Worm (Caenorhabditis elegans) whole organism, L4/young adult: Measurements from ENCODE around the gene F16B3.2.

Experiments
- W03F9.2 ChIP-seq: fragments of 150-350 bp; optimal IDR thresholded peaks from 2 replicates; lab custom pipeline; 2014; ENCODE audit warnings: missing biosample characterization, missing genetic modification characterization
- dao-5 ChIP-seq: sonication (generic microtip); optimal IDR thresholded peaks from 2 replicates; lab custom pipeline; 2016; ENCODE audit warnings: missing genotype, missing genetic modification characterization, moderate library complexity, missing compliant biosample characterization
- him-1 ChIP-seq: sonication (generic microtip); optimal IDR thresholded peaks from 2 replicates; lab custom pipeline; 2016; ENCODE audit warnings: missing genotype, missing genetic modification reagents, missing genetic modification characterization, missing compliant biosample characterization

Gene F16B3.2

DNA sequence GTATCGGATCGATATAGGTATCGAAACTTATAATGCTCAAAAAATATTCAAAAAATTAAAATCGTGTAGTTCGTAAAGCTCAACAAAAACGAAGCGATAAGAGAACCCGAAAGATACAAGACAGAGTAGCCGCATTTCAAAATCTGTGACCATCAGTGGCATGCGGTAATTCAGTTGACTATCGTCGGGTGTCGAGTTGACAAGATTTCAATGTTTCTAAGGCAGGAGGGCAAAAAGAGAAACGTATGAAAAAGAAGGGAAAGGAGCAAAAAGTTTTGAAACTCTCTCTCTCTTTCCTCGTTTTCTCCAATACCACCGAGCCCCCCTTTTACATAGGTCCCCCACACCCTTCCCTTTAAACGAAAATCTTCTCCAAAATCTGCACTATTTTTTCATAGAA lies 6.9 kb downstream of the F16B3.2 start:
- TF ChIP-seq him-1 (tag; lab: Kevin White, UChicago) (no peak), W03F9.2 (tag; lab: Kevin White, UChicago) (no peak), dao-5 (no peak)

DNA sequence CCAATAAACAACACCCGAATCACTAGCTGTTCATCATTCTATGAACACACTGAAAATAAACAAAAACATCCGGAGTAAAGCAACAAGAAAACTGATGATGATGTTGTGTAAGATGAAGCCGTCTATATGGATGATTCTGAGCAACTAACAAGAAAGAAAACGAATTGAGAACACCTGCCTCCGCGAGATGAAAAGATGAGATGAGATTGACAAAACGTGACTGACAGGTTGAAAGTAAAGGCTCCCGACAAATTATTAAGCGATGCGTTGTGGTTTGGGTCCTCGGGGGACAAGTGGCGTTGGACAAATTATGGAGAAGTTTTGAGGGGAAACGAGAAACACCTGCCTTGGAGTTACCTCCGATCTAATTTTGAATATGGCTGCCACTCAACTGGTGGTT lies 11.1 kb downstream of the F16B3.2 start:
- no peak for TF ChIP-seq dao-5
- no peak for TF ChIP-seq him-1 (tag; lab: Kevin White, UChicago)
- TF ChIP-seq W03F9.2 (tag; lab: Kevin White, UChicago) = no peak

- no peak for TF ChIP-seq W03F9.2 (tag; lab: Kevin White, UChicago)
- no peak for TF ChIP-seq dao-5
- TF ChIP-seq him-1 (tag; lab: Kevin White, UChicago) = no peak
Measured at ce11 chrV:1327317-1327716, 12.4 kb downstream of the F16B3.2 start.

ce11 chrV:1335896-1336295 lies 21.0 kb downstream of the F16B3.2 start:
- TF ChIP-seq him-1 (tag; lab: Kevin White, UChicago) (no peak), dao-5 (no peak), W03F9.2 (tag; lab: Kevin White, UChicago) (no peak)

DNA sequence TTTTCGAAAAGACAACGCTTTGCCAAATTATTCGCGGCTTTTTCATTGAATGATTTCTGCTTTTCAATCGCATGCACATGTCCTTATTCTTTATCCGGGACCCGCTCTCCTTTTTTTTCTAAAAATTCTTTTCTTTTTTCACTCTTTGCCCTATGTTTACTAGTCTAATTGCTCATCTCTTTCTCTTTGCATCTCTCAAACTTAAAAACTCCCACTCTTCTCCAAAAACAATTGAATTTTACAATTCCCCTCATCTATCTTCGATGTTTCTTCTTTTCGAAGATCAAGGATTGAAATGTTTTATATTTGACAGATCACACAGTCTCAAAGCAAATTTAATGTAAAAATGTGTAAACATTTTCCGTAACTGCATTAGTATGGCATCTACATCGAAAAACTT lies 22.8 kb downstream of the F16B3.2 start:
- TF ChIP-seq dao-5 = no peak
- TF ChIP-seq him-1 (tag; lab: Kevin White, UChicago) = no peak
- no peak for TF ChIP-seq W03F9.2 (tag; lab: Kevin White, UChicago)

ce11 chrV:1341276-1342050 lies 26.5 kb downstream of the F16B3.2 start:
- TF ChIP-seq dao-5 (no peak), him-1 (tag; lab: Kevin White, UChicago) (no peak), W03F9.2 (tag; lab: Kevin White, UChicago) (no peak)

ce11 chrV:1342712-1343111 lies 27.8 kb downstream of the F16B3.2 start:
- no peak for TF ChIP-seq him-1 (tag; lab: Kevin White, UChicago)
- no peak for TF ChIP-seq W03F9.2 (tag; lab: Kevin White, UChicago)
- no peak for TF ChIP-seq dao-5

DNA sequence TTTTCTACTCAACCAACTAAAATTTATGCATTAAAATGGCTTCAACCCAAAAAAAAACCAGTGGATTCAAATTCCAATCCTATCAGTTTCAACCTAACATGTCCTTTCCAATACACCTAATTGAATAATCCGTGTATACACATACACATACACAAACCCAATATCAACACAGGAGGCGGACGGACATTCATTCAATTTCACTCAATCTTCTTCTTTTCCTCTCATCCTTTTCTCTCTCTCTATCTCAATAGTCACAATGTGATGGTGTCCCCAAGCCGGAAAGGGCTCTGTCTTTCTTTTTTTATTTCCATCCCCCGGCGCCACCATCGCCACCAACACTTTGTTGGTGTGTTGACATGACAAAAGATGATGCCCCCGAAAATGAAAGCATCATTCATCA lies 34.9 kb downstream of the F16B3.2 start:
- no peak for TF ChIP-seq him-1 (tag; lab: Kevin White, UChicago)
- no peak for TF ChIP-seq dao-5
- TF ChIP-seq W03F9.2 (tag; lab: Kevin White, UChicago) = no peak

ce11 chrV:1351826-1352225 lies 36.9 kb downstream of the F16B3.2 start, which contains the start of gene glb-33:
glb-33 (plus strand) TSS chrV:1352126.
- TF ChIP-seq him-1 (tag; lab: Kevin White, UChicago) = no peak
- TF ChIP-seq dao-5 = no peak
- TF ChIP-seq W03F9.2 (tag; lab: Kevin White, UChicago) = no peak

DNA sequence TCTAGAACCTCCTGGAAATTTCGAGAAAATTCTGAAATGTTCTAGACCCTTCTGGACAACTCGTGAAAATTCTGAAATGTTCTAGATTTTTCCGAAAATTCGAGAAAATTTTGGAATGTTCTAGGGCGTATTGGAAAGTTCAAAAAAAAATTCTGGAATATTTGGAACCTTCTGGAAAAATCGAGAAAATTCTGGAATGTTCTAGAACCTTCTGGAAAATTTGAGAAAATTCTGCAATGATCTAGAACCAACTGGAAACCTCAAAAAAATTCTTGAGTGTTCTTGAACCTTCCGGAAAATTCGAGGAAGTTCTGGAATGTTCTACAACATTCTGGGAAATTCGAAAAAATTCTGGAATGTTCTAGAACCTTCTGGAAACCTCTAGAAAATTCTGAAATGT lies 37.4 kb downstream of the F16B3.2 start:
- TF ChIP-seq dao-5 (no peak), him-1 (tag; lab: Kevin White, UChicago) (no peak), W03F9.2 (tag; lab: Kevin White, UChicago) (no peak)

DNA sequence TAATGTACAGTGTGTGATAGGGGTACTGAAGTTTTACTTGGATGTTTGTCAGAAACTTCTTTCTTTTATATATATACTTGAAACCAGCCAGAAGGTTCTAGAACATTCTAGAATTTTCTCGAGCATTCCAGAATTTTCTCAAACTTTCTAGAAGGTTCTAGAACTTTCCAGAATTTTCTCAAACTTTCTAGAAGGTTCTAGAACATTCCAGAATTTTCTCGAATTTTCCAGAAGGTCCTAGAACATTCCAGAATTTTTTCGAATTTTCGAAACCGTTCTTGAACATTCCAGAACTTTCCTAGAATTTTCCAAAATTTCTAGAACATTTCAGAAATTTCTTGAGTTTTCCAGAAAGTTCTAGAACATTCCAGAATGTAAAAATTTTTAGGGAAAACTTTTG lies 40.4 kb downstream of the F16B3.2 start:
- no peak for TF ChIP-seq W03F9.2 (tag; lab: Kevin White, UChicago)
- no peak for TF ChIP-seq him-1 (tag; lab: Kevin White, UChicago)
- TF ChIP-seq dao-5 = no peak

ce11 chrV:1358051-1358450 lies 43.1 kb downstream of the F16B3.2 start, which contains the start of gene Y75B7AL.2:
Y75B7AL.2 (minus strand) TSS chrV:1358151.
- TF ChIP-seq dao-5 (no peak), W03F9.2 (tag; lab: Kevin White, UChicago) (no peak), him-1 (tag; lab: Kevin White, UChicago) (no peak)

DNA sequence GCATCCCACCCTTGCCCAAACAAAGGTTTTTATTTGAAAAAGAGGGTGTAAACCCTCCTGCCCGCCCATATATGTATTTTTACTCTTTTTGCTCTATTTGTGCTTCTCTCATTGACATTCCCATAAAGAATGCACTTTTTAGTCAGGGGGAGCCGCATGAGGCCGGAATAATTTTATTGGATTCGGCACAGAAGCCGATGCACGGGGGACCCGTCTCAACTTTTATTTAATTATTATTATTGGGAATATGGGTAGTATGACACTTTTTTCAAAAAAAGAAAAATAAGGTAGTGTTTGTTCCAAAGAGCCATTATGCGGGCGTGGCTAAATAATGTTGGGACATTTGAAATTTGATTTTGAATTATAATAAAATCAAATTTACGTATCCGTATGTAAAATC lies 47.1 kb downstream of the F16B3.2 start:
- TF ChIP-seq him-1 (tag; lab: Kevin White, UChicago) = no peak
- no peak for TF ChIP-seq dao-5
- TF ChIP-seq W03F9.2 (tag; lab: Kevin White, UChicago) = no peak

DNA sequence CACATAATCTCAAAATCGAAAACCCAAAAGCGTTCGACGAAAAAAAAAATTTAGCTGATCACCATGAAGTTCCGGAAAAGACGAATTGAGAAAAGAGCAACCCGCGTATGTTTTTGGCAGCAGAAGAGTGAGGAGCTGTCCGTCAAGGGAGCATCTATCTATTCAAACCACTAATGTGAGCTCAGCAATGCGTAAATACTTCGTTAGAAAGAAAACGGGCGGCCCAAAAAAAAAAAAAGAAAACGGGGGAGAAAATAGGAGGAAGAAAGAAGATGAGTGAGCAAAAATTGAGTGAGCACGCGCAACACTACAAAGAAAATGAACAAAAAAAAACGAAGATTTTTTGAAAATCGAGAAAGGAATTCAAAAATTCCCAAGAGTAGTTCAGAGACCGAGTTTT lies 49.4 kb downstream of the F16B3.2 start:
- TF ChIP-seq dao-5 = no peak
- TF ChIP-seq him-1 (tag; lab: Kevin White, UChicago) = peak; percentile 14
